Fruit fly (Drosophila melanogaster) whole organism, embryonic: ENCODE results near the gene Gbs-76A.
A peak's percentile ranks its signal among the peaks of the same experiment; 100 is the strongest.

ENCODE experiments used
- CG10462 ChIP-seq: fragments of 200-800 bp; sonication (Bioruptor generic); optimal IDR thresholded peaks from 2 replicates; lab custom pipeline; 2016; ENCODE audit warnings: missing biosample characterization, missing genetic modification characterization
- CG12744 ChIP-seq: fragments of 200-800 bp; sonication (Bioruptor generic); optimal IDR thresholded peaks from 2 replicates; lab custom pipeline; 2016; ENCODE audit warnings: missing biosample characterization, missing genetic modification characterization
- CG14710 ChIP-seq: fragments of 200-800 bp; sonication (Bioruptor generic); optimal IDR thresholded peaks from 3 replicates; lab custom pipeline; 2019; ENCODE audit warnings: missing biosample characterization, mild to moderate bottlenecking, missing genetic modification characterization, moderate library complexity
- CG14860 ChIP-seq: fragments of 200-800 bp; sonication (Bioruptor generic); IDR thresholded peaks from 3 replicates; pipeline ENCODE4 v1.3.6; 2022; ENCODE audit warnings: missing biosample characterization, missing genetic modification characterization; ENCODE audit not compliant: partially characterized antibody
- CG15514 ChIP-seq: fragments of 200-800 bp; sonication (Bioruptor generic); optimal IDR thresholded peaks from 3 replicates; lab custom pipeline; 2017; ENCODE audit warnings: missing biosample characterization, missing genetic modification characterization, mild to moderate bottlenecking, moderate library complexity, missing genetic modification reagents
- CG15696 ChIP-seq: fragments of 200-800 bp; sonication (Bioruptor generic); optimal IDR thresholded peaks from 2 replicates; lab custom pipeline; 2019; ENCODE audit warnings: missing biosample characterization, mild to moderate bottlenecking, missing genetic modification characterization, moderate library complexity
- CG17359 ChIP-seq: fragments of 200-800 bp; sonication (Bioruptor generic); optimal IDR thresholded peaks from 3 replicates; lab custom pipeline; 2018; ENCODE audit warnings: missing biosample characterization, mild to moderate bottlenecking, missing genetic modification characterization, moderate library complexity
- CG17829 ChIP-seq: fragments of 200-800 bp; optimal IDR thresholded peaks from 2 replicates; lab custom pipeline; 2019; ENCODE audit warnings: missing biosample characterization, mild to moderate bottlenecking, missing genetic modification characterization, moderate library complexity
- CG18599 ChIP-seq: fragments of 200-800 bp; sonication (Bioruptor generic); optimal IDR thresholded peaks from 3 replicates; lab custom pipeline; 2017; ENCODE audit warnings: missing biosample characterization, missing genetic modification characterization, mild to moderate bottlenecking, moderate library complexity, missing genetic modification reagents
- CG2678 ChIP-seq: fragments of 200-800 bp; sonication (Bioruptor generic); optimal IDR thresholded peaks from 3 replicates; lab custom pipeline; 2019; ENCODE audit warnings: missing biosample characterization, mild to moderate bottlenecking, missing genetic modification characterization, moderate library complexity
- CG30403 ChIP-seq: fragments of 200-800 bp; sonication (Bioruptor generic); optimal IDR thresholded peaks from 3 replicates; lab custom pipeline; 2016; ENCODE audit warnings: missing biosample characterization, missing genetic modification characterization
- CG31441 ChIP-seq: fragments of 200-800 bp; sonication (Bioruptor generic); IDR thresholded peaks from 2 replicates; pipeline ENCODE4 v1.3.6; 2022; ENCODE audit warnings: missing biosample characterization, missing genetic modification characterization
- CG32767 ChIP-seq: fragments of 200-800 bp; sonication (Bioruptor generic); IDR thresholded peaks from 2 replicates; pipeline ENCODE4 v1.3.6; 2022; ENCODE audit warnings: missing biosample characterization, missing genetic modification characterization
- CG3995 ChIP-seq: fragments of 200-800 bp; sonication (Bioruptor generic); optimal IDR thresholded peaks from 3 replicates; lab custom pipeline; 2016; ENCODE audit warnings: missing biosample characterization, missing genetic modification characterization
- CG4820 ChIP-seq: fragments of 200-800 bp; sonication (Bioruptor generic); optimal IDR thresholded peaks from 3 replicates; lab custom pipeline; 2016; ENCODE audit warnings: missing biosample characterization, missing genetic modification characterization
- CG6765 ChIP-seq: fragments of 200-800 bp; sonication (Bioruptor generic); optimal IDR thresholded peaks from 3 replicates; lab custom pipeline; 2017; ENCODE audit warnings: missing biosample characterization, mild to moderate bottlenecking, missing genetic modification characterization
- CG6791 ChIP-seq: fragments of 200-800 bp; sonication (Bioruptor generic); IDR thresholded peaks from 3 replicates; pipeline ENCODE4 v1.3.6; 2022; ENCODE audit warnings: missing biosample characterization, missing genetic modification characterization; ENCODE audit not compliant: partially characterized antibody
- CG8089 ChIP-seq: fragments of 200-800 bp; sonication (Bioruptor generic); optimal IDR thresholded peaks from 3 replicates; lab custom pipeline; 2016; ENCODE audit warnings: missing biosample characterization, missing genetic modification characterization
- CG9727 ChIP-seq: fragments of 200-800 bp; sonication (Bioruptor generic); optimal IDR thresholded peaks from 3 replicates; lab custom pipeline; 2017; ENCODE audit warnings: missing biosample characterization, mild to moderate bottlenecking, missing genetic modification characterization
- Camta ChIP-seq: fragments of 200-800 bp; sonication (Bioruptor generic); optimal IDR thresholded peaks from 2 replicates; lab custom pipeline; 2016; ENCODE audit warnings: missing biosample characterization, missing genetic modification characterization
- Deaf1 ChIP-seq: fragments of 200-800 bp; optimal IDR thresholded peaks from 3 replicates; lab custom pipeline; 2019; ENCODE audit warnings: missing biosample characterization, mild to moderate bottlenecking, missing genetic modification characterization, moderate library complexity
- Dll ChIP-seq: fragments of 200-800 bp; sonication (Bioruptor generic); IDR thresholded peaks from 4 replicates; pipeline ENCODE4 v1.3.6; 2022; ENCODE audit warnings: missing biosample characterization, missing genetic modification characterization; ENCODE audit not compliant: partially characterized antibody
- Ets65A ChIP-seq: fragments of 200-800 bp; sonication (Bioruptor generic); peaks from one replicate; lab custom pipeline; 2016; ENCODE audit warnings: missing biosample characterization, missing genetic modification characterization
- Fer2 ChIP-seq: fragments of 200-800 bp; sonication (Bioruptor generic); optimal IDR thresholded peaks from 2 replicates; lab custom pipeline; 2018; ENCODE audit warnings: missing biosample characterization, mild to moderate bottlenecking, missing genetic modification characterization, moderate library complexity
- Hey ChIP-seq: fragments of 200-800 bp; sonication (Bioruptor generic); optimal IDR thresholded peaks from 3 replicates; lab custom pipeline; 2018; ENCODE audit warnings: missing biosample characterization, mild to moderate bottlenecking, missing genetic modification characterization
- HmgZ ChIP-seq: fragments of 200-800 bp; sonication (Bioruptor generic); optimal IDR thresholded peaks from 2 replicates; lab custom pipeline; 2018; ENCODE audit warnings: missing biosample characterization, mild to moderate bottlenecking, missing genetic modification characterization
- Lhr ChIP-seq: fragments of 200-800 bp; sonication (Bioruptor generic); optimal IDR thresholded peaks from 3 replicates; lab custom pipeline; 2017; ENCODE audit warnings: mild to moderate bottlenecking, missing biosample characterization, missing genetic modification reagents, missing genetic modification characterization
- MBD-R2 ChIP-seq: fragments of 200-800 bp; sonication (Bioruptor generic); IDR thresholded peaks from 2 replicates; pipeline ENCODE4 v1.3.6; 2022; ENCODE audit warnings: missing biosample characterization, missing genetic modification characterization
- Med ChIP-seq: fragments of 200-800 bp; sonication (Bioruptor generic); peaks from one replicate; lab custom pipeline; 2016; ENCODE audit warnings: missing biosample characterization, missing genetic modification characterization, mild to moderate bottlenecking, inconsistent platforms, moderate library complexity
- Myb ChIP-seq: fragments of 200-800 bp; sonication (Bioruptor generic); optimal IDR thresholded peaks from 2 replicates; lab custom pipeline; 2016; ENCODE audit warnings: missing biosample characterization, missing genetic modification characterization
- NK7.1 ChIP-seq: fragments of 200-800 bp; sonication (Bioruptor generic); optimal IDR thresholded peaks from 3 replicates; lab custom pipeline; 2016; ENCODE audit warnings: missing biosample characterization, missing genetic modification characterization
- Nf-YB ChIP-seq: fragments of 200-800 bp; sonication (Bioruptor generic); optimal IDR thresholded peaks from 3 replicates; lab custom pipeline; 2019; ENCODE audit warnings: missing biosample characterization, mild to moderate bottlenecking, missing genetic modification characterization, moderate library complexity
- Nf-YC ChIP-seq: fragments of 200-800 bp; optimal IDR thresholded peaks from 3 replicates; lab custom pipeline; 2019; ENCODE audit warnings: missing biosample characterization, mild to moderate bottlenecking, missing genetic modification characterization, moderate library complexity
- Sox102F ChIP-seq: fragments of 200-800 bp; sonication (Bioruptor generic); optimal IDR thresholded peaks from 2 replicates; lab custom pipeline; 2018; ENCODE audit warnings: missing biosample characterization, mild to moderate bottlenecking, missing genetic modification characterization, moderate library complexity
- Ssrp ChIP-seq: fragments of 200-800 bp; sonication (Bioruptor generic); optimal IDR thresholded peaks from 2 replicates; lab custom pipeline; 2018; ENCODE audit warnings: missing biosample characterization, mild to moderate bottlenecking, missing genetic modification characterization, moderate library complexity
- Xbp1 ChIP-seq: fragments of 200-800 bp; sonication (Bioruptor generic); optimal IDR thresholded peaks from 3 replicates; lab custom pipeline; 2016; ENCODE audit warnings: missing biosample characterization, mild to moderate bottlenecking, missing genetic modification characterization
- bigmax ChIP-seq: fragments of 200-800 bp; sonication (Bioruptor generic); optimal IDR thresholded peaks from 2 replicates; lab custom pipeline; 2018; ENCODE audit warnings: missing biosample characterization, mild to moderate bottlenecking, missing genetic modification characterization
- bsh ChIP-seq, 2 experiments: fragments of 200-800 bp; sonication (Bioruptor generic); optimal IDR thresholded peaks; 2 replicates each; lab custom pipeline; 2017 to 2018; ENCODE audit warnings: mild to moderate bottlenecking in 2 of 2, missing biosample characterization in 2 of 2, missing genetic modification characterization in 2 of 2, moderate library complexity in 1 of 2
- cwo ChIP-seq: fragments of 200-800 bp; sonication (Bioruptor generic); optimal IDR thresholded peaks from 3 replicates; lab custom pipeline; 2017; ENCODE audit warnings: missing biosample characterization, missing genetic modification characterization, mild to moderate bottlenecking, moderate library complexity, missing genetic modification reagents
- dm ChIP-seq: fragments of 200-800 bp; sonication (Bioruptor generic); optimal IDR thresholded peaks from 3 replicates; lab custom pipeline; 2016; ENCODE audit warnings: missing biosample characterization, missing genetic modification characterization
- dmrt99B ChIP-seq: fragments of 200-800 bp; sonication (Bioruptor generic); optimal IDR thresholded peaks from 2 replicates; lab custom pipeline; 2018; ENCODE audit warnings: missing biosample characterization, mild to moderate bottlenecking, missing genetic modification characterization, moderate library complexity
- lab ChIP-seq: fragments of 200-800 bp; sonication (Bioruptor generic); optimal IDR thresholded peaks from 3 replicates; lab custom pipeline; 2017; ENCODE audit warnings: missing biosample characterization, missing genetic modification characterization, mild to moderate bottlenecking, moderate library complexity, missing genetic modification reagents
- maf-S ChIP-seq: fragments of 200-800 bp; sonication (Bioruptor generic); optimal IDR thresholded peaks from 2 replicates; lab custom pipeline; 2016; ENCODE audit warnings: missing biosample characterization, missing genetic modification characterization
- salm ChIP-seq: fragments of 200-800 bp; sonication (Bioruptor generic); optimal IDR thresholded peaks from 2 replicates; lab custom pipeline; 2018; ENCODE audit warnings: missing biosample characterization, mild to moderate bottlenecking, missing genetic modification characterization
- slbo ChIP-seq: fragments of 200-800 bp; sonication (Bioruptor generic); IDR thresholded peaks from 2 replicates; pipeline ENCODE4 v1.3.6; 2022; ENCODE audit warnings: missing biosample characterization, missing genetic modification characterization
- sr ChIP-seq: fragments of 200-800 bp; sonication (Bioruptor generic); IDR thresholded peaks from 3 replicates; pipeline ENCODE4 v1.3.6; 2022; ENCODE audit warnings: missing biosample characterization, missing genetic modification characterization
- unpg ChIP-seq: fragments of 200-800 bp; sonication (Bioruptor generic); optimal IDR thresholded peaks from 3 replicates; lab custom pipeline; 2018; ENCODE audit warnings: missing biosample characterization, mild to moderate bottlenecking, missing genetic modification characterization, moderate library complexity
- wor ChIP-seq: fragments of 200-800 bp; sonication (Bioruptor generic); IDR thresholded peaks from 2 replicates; pipeline ENCODE4 v1.3.6; 2022; ENCODE audit warnings: missing biosample characterization, missing genetic modification characterization

The Gbs-76A gene

DNA sequence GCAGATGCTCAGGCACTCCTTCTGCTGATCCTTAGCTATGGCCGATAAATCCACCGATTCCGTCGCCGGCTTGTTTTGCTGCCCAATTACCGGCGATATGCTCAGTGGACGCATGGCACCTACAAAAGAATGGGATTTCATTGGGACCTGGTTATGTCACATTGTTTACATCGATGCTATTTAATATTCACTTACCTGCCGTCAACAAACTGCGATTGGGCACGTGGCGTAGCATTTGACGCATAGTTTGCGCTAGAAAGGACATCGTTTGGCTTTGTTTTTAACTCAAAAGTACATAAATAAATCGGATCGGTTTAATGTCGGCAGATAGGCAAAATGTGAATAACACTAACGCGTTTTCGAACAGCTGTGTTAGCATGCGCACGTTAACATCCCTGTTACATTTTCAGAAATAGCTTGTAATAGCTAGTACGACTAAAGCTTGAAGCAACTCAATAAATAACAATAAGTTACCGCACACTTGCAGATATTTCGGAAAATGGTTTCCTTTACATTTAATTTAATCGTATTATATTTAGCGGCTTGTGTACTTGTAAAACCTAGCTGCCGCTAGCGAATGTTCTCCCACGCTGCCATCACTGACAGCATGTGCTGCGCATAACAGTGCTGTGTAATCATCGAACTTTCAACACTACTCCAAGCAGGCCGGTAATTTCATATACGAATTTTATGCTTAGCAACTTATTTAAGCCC is 37.7 kb downstream of the Gbs-76A start, which contains the start of the genes mRpL21 and rept (continued):
- TF ChIP-seq CG10462 = peak; percentile 53
- no peak for TF ChIP-seq CG8089 (GFP tag; lab: Kevin White, UChicago)
- TF ChIP-seq HmgZ = peak; percentile 72
- peak; percentile 93 for TF ChIP-seq MBD-R2 (GFP tag; lab: Robert Waterston, UW)
- peak; percentile 72 for TF ChIP-seq Myb (GFP tag; lab: Kevin White, UChicago)
- TF ChIP-seq CG17829 = peak; percentile 41
- peak; percentile 37 for TF ChIP-seq Camta (GFP tag; lab: Kevin White, UChicago)
- TF ChIP-seq CG12744 (GFP tag; lab: Kevin White, UChicago) = peak; percentile 65
- no peak for TF ChIP-seq CG32767 (GFP tag; lab: Robert Waterston, UW)
- TF ChIP-seq CG18599 (GFP tag; lab: Kevin White, UChicago) = peak; percentile 59
- peak; percentile 54 for TF ChIP-seq Nf-YC
- no peak for TF ChIP-seq CG15696 (tag; lab: Kevin White, UChicago)
- peak; percentile 5 for TF ChIP-seq Nf-YB (GFP tag; lab: Kevin White, UChicago)
- no peak for TF ChIP-seq Hey (tag; lab: Kevin White, UChicago)
- TF ChIP-seq sr (GFP tag; lab: Robert Waterston, UW) = 0 out of 3 replicates have a peak, but pooled peaks have one; percentile 8
- peak; percentile 2 for TF ChIP-seq Fer2 (tag; lab: Kevin White, UChicago)
- peak; percentile 50 for TF ChIP-seq maf-S (GFP tag; lab: Kevin White, UChicago)
- TF ChIP-seq dm (GFP tag; lab: Kevin White, UChicago) = peak; percentile 94
- no peak for TF ChIP-seq Lhr (GFP tag; lab: Kevin White, UChicago)
- TF ChIP-seq dmrt99B = peak; percentile 39
- peak; percentile 5 for TF ChIP-seq Sox102F (GFP tag; lab: Kevin White, UChicago)

DNA sequence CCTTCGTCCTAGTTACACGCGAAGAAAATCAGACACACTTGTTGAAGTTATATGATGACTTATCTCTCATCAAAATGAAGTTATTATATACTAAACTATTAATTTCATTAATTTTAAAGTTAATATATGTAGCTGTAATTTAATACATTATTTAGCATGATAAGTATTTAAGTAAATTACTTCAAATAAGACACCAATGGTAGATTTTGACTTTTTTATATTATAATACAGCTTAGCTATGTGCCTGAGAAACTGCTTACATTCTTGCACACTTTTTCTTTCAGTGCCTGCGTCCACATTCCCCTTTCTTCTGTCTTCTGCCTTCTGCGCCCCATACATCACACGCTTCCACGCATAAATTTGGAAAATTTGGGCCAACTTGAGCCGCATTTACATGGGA is 40.9 kb downstream of the Gbs-76A start:
- TF ChIP-seq CG30403 (GFP tag; lab: Kevin White, UChicago) (peak; percentile 25), Med (GFP tag; lab: Kevin White, UChicago) (peak; percentile 60), CG9727 (GFP tag; lab: Kevin White, UChicago) (peak; percentile 21), cwo (peak; percentile 28), Ssrp (tag; lab: Kevin White, UChicago) (peak; percentile 18), CG2678 (peak; percentile 64), CG3995 (GFP tag; lab: Kevin White, UChicago) (no peak), CG15514 (GFP tag; lab: Kevin White, UChicago) (peak; percentile 13), NK7.1 (GFP tag; lab: Kevin White, UChicago) (no peak), CG31441 (GFP tag; lab: Robert Waterston, UW) (peak; percentile 45; the same call in 1 of the 2 replicates), Xbp1 (GFP tag; lab: Kevin White, UChicago) (peak; percentile 12), salm (tag; lab: Kevin White, UChicago) (no peak), lab (GFP tag; lab: Kevin White, UChicago) (peak; percentile 50), bsh (GFP tag; optimal IDR thresholded peaks at IDR 0.05; lab: Kevin White, UChicago) (peak in 1 of 2 experiments; percentile 47), CG6765 (GFP tag; lab: Kevin White, UChicago) (peak; percentile 5), bigmax (GFP tag; lab: Kevin White, UChicago) (no peak), CG14710 (tag; lab: Kevin White, UChicago) (peak; percentile 20), CG6791 (no peak), Deaf1 (tag; lab: Kevin White, UChicago) (no peak), CG4820 (GFP tag; lab: Kevin White, UChicago) (peak; percentile 11), Ets65A (peak; percentile 4), slbo (0 out of 2 replicates have a peak, but pooled peaks have one; percentile 16), CG14860 (GFP tag; lab: Robert Waterston, UW) (no peak), Dll (GFP tag; lab: Robert Waterston, UW) (no peak), unpg (GFP tag; lab: Kevin White, UChicago) (peak; percentile 24), CG17359 (tag; lab: Kevin White, UChicago) (peak; percentile 1), wor (GFP tag; lab: Robert Waterston, UW) (no peak)
